Fruit fly (Drosophila melanogaster) whole organism, wandering third instar larva: ENCODE measurements around the gene CG31087.
A peak's percentile ranks its signal among the peaks of the same experiment; 100 is the strongest.

Experiments used
- GATAd ChIP-seq: sonication (Bioruptor generic); optimal IDR thresholded peaks from 2 replicates; lab custom pipeline; 2016; ENCODE audit warnings: missing biosample characterization, missing genetic modification characterization
- brk ChIP-seq: fragments of 200-800 bp; sonication (Bioruptor generic); optimal IDR thresholded peaks from 2 replicates; lab custom pipeline; 2016; ENCODE audit warnings: missing biosample characterization, mild to moderate bottlenecking, missing genetic modification characterization
- pan ChIP-seq: fragments of >200 bp; optimal IDR thresholded peaks from 2 replicates; lab custom pipeline; 2017

DNA sequence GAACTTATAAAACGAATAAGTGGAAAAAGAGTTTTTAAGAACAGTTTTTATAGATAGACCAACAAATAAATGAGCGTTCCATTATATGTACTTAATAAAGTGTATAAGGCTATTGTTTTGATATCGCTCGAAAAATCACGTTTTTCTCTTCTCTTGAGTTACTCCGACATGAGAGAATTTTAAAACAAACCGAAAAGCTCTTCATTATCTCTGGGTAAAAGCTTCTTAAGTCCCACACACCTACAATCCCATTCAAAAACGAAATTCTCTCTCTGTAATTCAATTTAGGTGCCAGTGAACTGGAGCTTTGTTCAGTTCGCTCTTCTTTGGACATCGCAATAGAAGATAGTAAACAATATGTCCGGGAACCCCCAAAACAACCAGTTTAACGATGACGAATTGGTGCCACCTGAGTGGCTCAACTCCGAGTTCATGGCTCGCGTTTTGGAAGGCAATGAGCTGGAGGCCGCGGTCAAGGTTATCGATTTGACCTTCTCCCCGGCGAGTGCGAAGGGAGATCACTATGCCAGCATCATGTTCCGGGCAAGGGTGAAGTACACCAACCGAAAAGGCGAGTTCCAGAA lies 9.7 kb downstream of the CG31087 start, which contains the start of gene CG31436:
- TF ChIP-seq GATAd (no peak), pan (no peak), brk (GFP tag; lab: Kevin White, UChicago) (peak; percentile 17)
